Worm (Caenorhabditis elegans): ENCODE measurements around the gene Y15E3A.4.
A peak's percentile ranks its signal among the peaks of the same experiment; 100 is the strongest.

Y15E3A.4 gene

DNA sequence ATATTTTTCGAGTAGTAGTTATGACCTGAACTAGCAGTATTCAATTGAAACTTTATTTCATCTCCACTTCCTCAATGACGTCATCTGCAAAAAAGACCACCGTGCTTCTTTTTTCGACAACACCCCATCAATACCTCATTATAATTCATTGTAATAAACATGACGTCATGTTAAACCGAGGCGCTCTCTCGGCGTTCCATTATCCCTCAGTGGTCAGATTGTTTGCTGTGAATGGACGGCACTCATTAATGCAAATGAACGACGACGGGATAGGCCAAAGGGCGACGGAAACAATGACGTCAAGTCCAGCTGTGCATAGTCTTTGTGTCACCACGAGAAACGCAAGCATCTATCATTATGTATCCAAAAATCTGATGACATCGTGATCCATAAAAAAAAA lies 16.9 kb downstream of the Y15E3A.4 start:
- TF ChIP-seq blmp-1 (tag; optimal IDR thresholded peaks at IDR 0.05; ENCODE audit: insufficient read depth) (no peak), F13H6.1 (tag; optimal IDR thresholded peaks at IDR 0.05) (peak; percentile 30), nhr-12 (tag; optimal IDR thresholded peaks at IDR 0.05) (no peak), aly-2 (tag; optimal IDR thresholded peaks at IDR 0.05) (no peak), alr-1 (tag; optimal IDR thresholded peaks at IDR 0.05) (no peak), fos-1 (tag; optimal IDR thresholded peaks at IDR 0.05) (no peak), peb-1 (tag; optimal IDR thresholded peaks at IDR 0.05) (no peak), ztf-1 (GFP tag; conservative IDR thresholded peaks at IDR 0.05) (no peak), C34F6.9 (tag; optimal IDR thresholded peaks at IDR 0.05) (peak; percentile 5), ztf-11 (tag; optimal IDR thresholded peaks at IDR 0.05) (no peak), lin-13 (GFP tag; optimal IDR thresholded peaks at IDR 0.05) (no peak), sma-9 (GFP tag; optimal IDR thresholded peaks at IDR 0.05) (peak; percentile 2), sma-9 (tag; optimal IDR thresholded peaks at IDR 0.05) (no peak), dmd-4 (tag; optimal IDR thresholded peaks at IDR 0.05) (no peak), skn-1 (tag; optimal IDR thresholded peaks at IDR 0.05) (no peak), nhr-11 (tag; optimal IDR thresholded peaks at IDR 0.05) (no peak), nhr-237 (tag; optimal IDR thresholded peaks at IDR 0.05) (no peak), mbf-1 (tag; optimal IDR thresholded peaks at IDR 0.05) (no peak), sem-4 (tag; optimal IDR thresholded peaks at IDR 0.05) (no peak), zag-1 (tag; optimal IDR thresholded peaks at IDR 0.05) (no peak), lin-39 (tag; optimal IDR thresholded peaks at IDR 0.05) (peak; percentile 43), ztf-4 (tag; optimal IDR thresholded peaks at IDR 0.05) (no peak), ZK546.5 (tag; optimal IDR thresholded peaks at IDR 0.05) (no peak), crh-2 (tag; optimal IDR thresholded peaks at IDR 0.05) (no peak), mdl-1 (tag; optimal IDR thresholded peaks at IDR 0.05) (no peak), elt-1 (tag; optimal IDR thresholded peaks at IDR 0.05) (no peak), unc-55 (GFP tag; optimal IDR thresholded peaks at IDR 0.05) (no peak), ceh-82 (tag; optimal IDR thresholded peaks at IDR 0.05) (no peak), egl-27 (tag; optimal IDR thresholded peaks at IDR 0.05) (no peak), lin-11 (tag; optimal IDR thresholded peaks at IDR 0.05) (no peak), nhr-21 (tag; optimal IDR thresholded peaks at IDR 0.05) (no peak)

DNA sequence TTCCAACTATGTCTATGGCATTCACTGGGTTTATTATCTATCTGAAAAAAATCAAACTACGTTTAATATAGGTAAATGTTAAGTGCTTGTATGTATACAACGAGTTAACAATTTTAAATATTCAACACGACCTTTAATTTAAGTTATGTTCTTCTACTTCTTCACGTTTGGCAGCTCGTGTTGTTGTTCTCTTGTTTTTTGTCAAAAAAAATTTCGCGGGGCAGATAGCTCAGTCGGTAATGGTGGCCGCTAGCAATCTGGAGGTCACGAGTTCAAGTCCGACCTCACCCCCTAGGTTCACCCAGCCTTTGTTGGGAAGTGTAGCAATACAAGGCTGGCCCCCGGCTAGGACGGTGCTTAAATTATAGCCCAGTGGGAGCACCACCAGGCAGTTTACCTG lies 22.1 kb downstream of the Y15E3A.4 start:
- TF ChIP-seq C34F6.9 (tag; optimal IDR thresholded peaks at IDR 0.05) (no peak), skn-1 (tag; optimal IDR thresholded peaks at IDR 0.05) (no peak), fos-1 (tag; optimal IDR thresholded peaks at IDR 0.05) (no peak), peb-1 (tag; optimal IDR thresholded peaks at IDR 0.05) (no peak), snpc-4 (tag; optimal IDR thresholded peaks at IDR 0.05) (no peak), F13H6.1 (tag; optimal IDR thresholded peaks at IDR 0.05) (no peak), nhr-77 (tag; optimal IDR thresholded peaks at IDR 0.05) (no peak), R02D3.7 (tag; optimal IDR thresholded peaks at IDR 0.05) (no peak), unc-55 (GFP tag; optimal IDR thresholded peaks at IDR 0.05) (no peak), unc-39 (tag; optimal IDR thresholded peaks at IDR 0.05) (no peak), mbf-1 (tag; optimal IDR thresholded peaks at IDR 0.05) (no peak), ama-1 (optimal IDR thresholded peaks at IDR 0.05) (no peak), egl-27 (tag; optimal IDR thresholded peaks at IDR 0.05) (no peak), ceh-16 (tag; optimal IDR thresholded peaks at IDR 0.05) (no peak), nhr-25 (tag; optimal IDR thresholded peaks at IDR 0.05) (no peak)

DNA sequence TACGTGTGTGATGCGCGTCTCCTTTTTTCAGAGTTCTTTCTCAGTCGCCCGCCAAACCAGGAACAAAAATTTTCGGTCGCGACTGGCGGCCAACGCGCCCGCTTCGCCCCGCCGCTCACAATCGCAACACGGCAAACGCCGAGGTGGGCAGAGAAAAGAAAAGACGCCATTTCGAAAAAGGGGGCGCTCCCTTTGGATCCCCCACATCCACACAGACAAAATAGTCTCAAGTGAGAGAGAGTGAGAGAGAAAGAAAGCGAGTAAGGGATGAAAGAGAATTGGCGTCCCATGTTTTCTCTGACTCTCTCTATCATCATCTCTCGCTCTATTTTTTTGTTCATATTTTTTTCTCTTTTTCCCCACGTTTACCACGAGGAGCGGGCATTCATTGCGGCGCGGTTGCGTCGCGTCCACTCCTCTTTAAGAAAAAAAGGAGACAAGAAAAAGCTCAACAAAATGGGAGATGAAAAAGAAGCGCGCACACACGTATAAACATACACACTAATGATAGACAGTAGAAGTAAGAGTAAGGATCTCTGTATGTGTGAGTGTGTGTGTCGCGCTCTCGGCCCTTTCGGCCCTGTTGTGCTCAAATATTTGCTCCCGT lies 23.2 kb downstream of the Y15E3A.4 start:
- TF ChIP-seq nhr-25 (tag; optimal IDR thresholded peaks at IDR 0.05) (peak; percentile 80), sem-4 (tag; optimal IDR thresholded peaks at IDR 0.05) (peak; percentile 78), C34F6.9 (tag; optimal IDR thresholded peaks at IDR 0.05) (peak; percentile 95), nhr-12 (tag; optimal IDR thresholded peaks at IDR 0.05) (no peak), skn-1 (tag; optimal IDR thresholded peaks at IDR 0.05) (peak; percentile 73), aly-2 (tag; optimal IDR thresholded peaks at IDR 0.05) (no peak), lin-39 (tag; optimal IDR thresholded peaks at IDR 0.05) (no peak), nhr-11 (tag; optimal IDR thresholded peaks at IDR 0.05) (no peak), gmeb-1 (tag; optimal IDR thresholded peaks at IDR 0.05) (peak; percentile 15), crh-2 (tag; optimal IDR thresholded peaks at IDR 0.05) (peak; percentile 92), egl-27 (tag; optimal IDR thresholded peaks at IDR 0.05) (peak; percentile 97), unc-55 (GFP tag; optimal IDR thresholded peaks at IDR 0.05) (peak; percentile 96), sma-3 (GFP tag; optimal IDR thresholded peaks at IDR 0.05) (peak; percentile 65), peb-1 (tag; optimal IDR thresholded peaks at IDR 0.05) (peak; percentile 85), snpc-4 (tag; optimal IDR thresholded peaks at IDR 0.05) (peak; percentile 50), nhr-21 (tag; optimal IDR thresholded peaks at IDR 0.05) (peak; percentile 88), blmp-1 (tag; optimal IDR thresholded peaks at IDR 0.05; ENCODE audit: insufficient read depth) (peak; percentile 91), mab-5 (tag; optimal IDR thresholded peaks at IDR 0.05) (no peak), alr-1 (tag; optimal IDR thresholded peaks at IDR 0.05) (no peak), ceh-82 (tag; optimal IDR thresholded peaks at IDR 0.05) (no peak), zag-1 (tag; optimal IDR thresholded peaks at IDR 0.05) (peak; percentile 94), unc-62 (GFP tag; optimal IDR thresholded peaks at IDR 0.05) (peak; percentile 37), Y55F3AM.14 (GFP tag; optimal IDR thresholded peaks at IDR 0.05) (peak; percentile 96), R02D3.7 (tag; optimal IDR thresholded peaks at IDR 0.05) (no peak), ztf-1 (GFP tag; conservative IDR thresholded peaks at IDR 0.05) (no peak), ama-1 (optimal IDR thresholded peaks at IDR 0.05) (peak; percentile 6), fos-1 (tag; optimal IDR thresholded peaks at IDR 0.05) (peak; percentile 67), ceh-16 (tag; optimal IDR thresholded peaks at IDR 0.05) (peak; percentile 13), ZK546.5 (tag; optimal IDR thresholded peaks at IDR 0.05) (no peak), nhr-129 (tag; optimal IDR thresholded peaks at IDR 0.05) (peak; percentile 88), mbf-1 (tag; optimal IDR thresholded peaks at IDR 0.05) (no peak), lin-11 (tag; optimal IDR thresholded peaks at IDR 0.05) (peak; percentile 58), ztf-4 (tag; optimal IDR thresholded peaks at IDR 0.05) (peak; percentile 74), lin-13 (GFP tag; optimal IDR thresholded peaks at IDR 0.05) (peak; percentile 61), dmd-4 (tag; optimal IDR thresholded peaks at IDR 0.05) (no peak), elt-3 (tag; optimal IDR thresholded peaks at IDR 0.05) (no peak), ztf-11 (tag; optimal IDR thresholded peaks at IDR 0.05) (no peak), elt-1 (tag; optimal IDR thresholded peaks at IDR 0.05) (no peak)

All from whole organism, L2 larva.